Worm (Caenorhabditis elegans) whole organism, L4/young adult: ENCODE measurements around the gene mpst-7.
A peak's percentile ranks its signal among the peaks of the same experiment; 100 is the strongest.

ENCODE experiments used
- W03F9.2 ChIP-seq: fragments of 150-350 bp; optimal IDR thresholded peaks from 2 replicates; lab custom pipeline; 2014; ENCODE audit warnings: missing biosample characterization, missing genetic modification characterization
- dao-5 ChIP-seq: sonication (generic microtip); optimal IDR thresholded peaks from 2 replicates; lab custom pipeline; 2016; ENCODE audit warnings: missing genotype, missing genetic modification characterization, moderate library complexity, missing compliant biosample characterization
- him-1 ChIP-seq: sonication (generic microtip); optimal IDR thresholded peaks from 2 replicates; lab custom pipeline; 2016; ENCODE audit warnings: missing genotype, missing genetic modification reagents, missing genetic modification characterization, missing compliant biosample characterization

The mpst-7 gene

ce11 chrV:12944229-12944628 is 16.7 kb downstream of the mpst-7 start, which contains the start of gene T16G1.3:
T16G1.3 (minus strand) TSS chrV:12944329.
- TF ChIP-seq dao-5 (tag; lab: Kevin White, UChicago) = no peak
- TF ChIP-seq him-1 = no peak
- no peak for TF ChIP-seq W03F9.2

ce11 chrV:12943399-12943798 is 17.5 kb downstream of the mpst-7 start:
- no peak for TF ChIP-seq dao-5 (tag; lab: Kevin White, UChicago)
- TF ChIP-seq W03F9.2 = no peak
- TF ChIP-seq him-1 = no peak

ce11 chrV:12941797-12942474 is 19.0 kb downstream of the mpst-7 start, which contains the start of gene T16G1.4:
T16G1.4 (minus strand) TSS chrV:12941847.
- no peak for TF ChIP-seq W03F9.2
- no peak for TF ChIP-seq him-1
- no peak for TF ChIP-seq dao-5 (tag; lab: Kevin White, UChicago)

- TF ChIP-seq dao-5 (tag; lab: Kevin White, UChicago) = no peak
- TF ChIP-seq him-1 = no peak
- no peak for TF ChIP-seq W03F9.2
Observed at ce11 chrV:12939434-12939833, 21.5 kb downstream of the mpst-7 start, which contains the start of gene T16G1.5. T16G1.5 (minus strand) TSS chrV:12939552.

ce11 chrV:12937098-12937497 is 23.8 kb downstream of the mpst-7 start, which contains the start of gene T16G1.6:
T16G1.6 (minus strand) TSS chrV:12937174.
- no peak for TF ChIP-seq dao-5 (tag; lab: Kevin White, UChicago)
- TF ChIP-seq him-1 = no peak
- no peak for TF ChIP-seq W03F9.2

- no peak for TF ChIP-seq dao-5 (tag; lab: Kevin White, UChicago)
- TF ChIP-seq W03F9.2 = no peak
- no peak for TF ChIP-seq him-1
Observed at ce11 chrV:12934976-12935375, 26.0 kb downstream of the mpst-7 start, which contains the start of gene T16G1.7. T16G1.7 (minus strand) TSS chrV:12935112.

- no peak for TF ChIP-seq W03F9.2
- no peak for TF ChIP-seq dao-5 (tag; lab: Kevin White, UChicago)
- TF ChIP-seq him-1 = no peak
Observed at ce11 chrV:12933654-12934053, 27.3 kb downstream of the mpst-7 start.

- TF ChIP-seq W03F9.2 (no peak), him-1 (no peak), dao-5 (tag; lab: Kevin White, UChicago) (no peak)
Observed at ce11 chrV:12928929-12929532, 31.9 kb downstream of the mpst-7 start, which contains the start of gene T16G1.2. T16G1.2 (plus strand) TSS chrV:12929482.

- TF ChIP-seq him-1 = no peak
- TF ChIP-seq W03F9.2 = no peak
- TF ChIP-seq dao-5 (tag; lab: Kevin White, UChicago) = no peak
Observed at ce11 chrV:12924128-12924527, 36.8 kb downstream of the mpst-7 start, which contains the start of gene pqn-67. pqn-67 (plus strand) TSS chrV:12924428.

ce11 chrV:12922308-12922707 is 38.6 kb downstream of the mpst-7 start, which contains the start of gene dhrs-4:
dhrs-4 (plus strand) TSS chrV:12922608.
- TF ChIP-seq dao-5 (tag; lab: Kevin White, UChicago) (no peak), him-1 (no peak), W03F9.2 (no peak)

- no peak for TF ChIP-seq W03F9.2
Observed at ce11 chrV:12921680-12922079, 39.3 kb downstream of the mpst-7 start.

ce11 chrV:12919705-12920104 is 41.2 kb downstream of the mpst-7 start, which contains the start of gene lipl-1:
lipl-1 (plus strand) TSS chrV:12919986.
- TF ChIP-seq W03F9.2 (no peak), him-1 (no peak), dao-5 (tag; lab: Kevin White, UChicago) (no peak)

- TF ChIP-seq dao-5 (tag; lab: Kevin White, UChicago) (no peak), W03F9.2 (peak; percentile 40), him-1 (no peak)
Observed at ce11 chrV:12909544-12910157, 51.3 kb downstream of the mpst-7 start, which contains the start of gene nid-1. nid-1 (plus strand) TSS chrV:12910107.

- TF ChIP-seq W03F9.2 (no peak), dao-5 (tag; lab: Kevin White, UChicago) (no peak), him-1 (no peak)
Observed at ce11 chrV:12908614-12909013, 52.3 kb downstream of the mpst-7 start.

- no peak for TF ChIP-seq W03F9.2
Observed at ce11 chrV:12907436-12907835, 53.5 kb downstream of the mpst-7 start.
